Fruit fly (Drosophila melanogaster): ENCODE results near the gene Mst84Da.

The Mst84Da gene

DNA sequence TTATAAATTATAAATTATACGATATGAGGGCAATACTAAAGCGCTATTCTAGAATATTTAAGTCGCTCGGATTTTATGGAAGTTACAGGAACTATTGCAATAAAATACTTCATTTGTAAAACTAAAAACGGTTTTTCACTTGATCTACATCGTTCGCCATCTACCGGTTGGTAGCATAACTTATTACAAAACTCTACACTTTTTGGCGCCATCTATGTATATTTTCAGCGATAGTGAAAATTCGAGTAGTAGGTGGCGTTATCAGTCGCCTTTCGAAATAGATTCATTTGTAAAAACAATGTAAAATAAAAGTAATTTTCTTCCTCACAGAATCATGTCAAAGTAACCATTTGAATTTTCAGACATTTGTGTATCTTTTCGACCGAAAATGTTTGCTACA lies 19.2 kb upstream of the Mst84Da start, which contains the start of gene nxf4 (continued):
- TF ChIP-seq E2f2 (GFP tag; IDR thresholded peaks at IDR 0.05): peak; percentile 31; the same call in 1 of the 2 replicates
- no peak for TF ChIP-seq Spps (tag; optimal IDR thresholded peaks at IDR 0.05)
- no peak for TF ChIP-seq CkIIα-i1 (GFP tag; IDR thresholded peaks at IDR 0.05)
- TF ChIP-seq Trl (optimal IDR thresholded peaks at IDR 0.05): no peak
- peak; percentile 87 for TF ChIP-seq Trl (GFP tag; optimal IDR thresholded peaks at IDR 0.05)
- TF ChIP-seq vnd (GFP tag; IDR thresholded peaks at IDR 0.05; ENCODE audit: partially characterized antibody): no peak
- peak; percentile 75 for TF ChIP-seq CG10654 (GFP tag; optimal IDR thresholded peaks at IDR 0.05)
- TF ChIP-seq Xrp1 (GFP tag; IDR thresholded peaks at IDR 0.05): peak; percentile 70
- TF ChIP-seq CG30403 (GFP tag; optimal IDR thresholded peaks at IDR 0.05): peak; percentile 84
- peak; percentile 75 for TF ChIP-seq Meics (GFP tag; optimal IDR thresholded peaks at IDR 0.05)
- peak; percentile 39 for TF ChIP-seq CG18476 (GFP tag; optimal IDR thresholded peaks at IDR 0.05)
- TF ChIP-seq CG18011 (GFP tag; optimal IDR thresholded peaks at IDR 0.05): peak; percentile 24
- TF ChIP-seq sim (GFP tag; IDR thresholded peaks at IDR 0.05): no peak
- TF ChIP-seq onecut (GFP tag; IDR thresholded peaks at IDR 0.05): peak; percentile 64
- TF ChIP-seq jing (GFP tag; optimal IDR thresholded peaks at IDR 0.05): peak; percentile 64
- peak; percentile 52 for TF ChIP-seq CG10462 (GFP tag; optimal IDR thresholded peaks at IDR 0.05)
- peak; percentile 31 for TF ChIP-seq CG15514 (GFP tag; optimal IDR thresholded peaks at IDR 0.05)
- peak; percentile 85 for TF ChIP-seq CG9932 (GFP tag; IDR thresholded peaks at IDR 0.05)
- no peak for TF ChIP-seq HLH4C (GFP tag; IDR thresholded peaks at IDR 0.05; ENCODE audit: partially characterized antibody)
- TF ChIP-seq CG3065 (GFP tag; optimal IDR thresholded peaks at IDR 0.05): peak; percentile 62
- no peak for TF ChIP-seq sd (tag; optimal IDR thresholded peaks at IDR 0.05)
- TF ChIP-seq scrt (GFP tag; optimal IDR thresholded peaks at IDR 0.05): no peak
- no peak for TF ChIP-seq fru (optimal IDR thresholded peaks at IDR 0.05)
- TF ChIP-seq CTCF (GFP tag; optimal IDR thresholded peaks at IDR 0.05): peak; percentile 98
- peak; percentile 62 for TF ChIP-seq fu2 (GFP tag; optimal IDR thresholded peaks at IDR 0.05)
- peak; percentile 36 for TF ChIP-seq Vsx1 (GFP tag; optimal IDR thresholded peaks at IDR 0.05)
- TF ChIP-seq zen2 (GFP tag; IDR thresholded peaks at IDR 0.05; ENCODE audit: partially characterized antibody): no peak
- TF ChIP-seq sug (tag; optimal IDR thresholded peaks at IDR 0.05): peak; percentile 68
- TF ChIP-seq Atf6 (GFP tag; IDR thresholded peaks at IDR 0.05): 0 out of 2 replicates have a peak, but pooled peaks have one; percentile 17
- peak; percentile 45 for TF ChIP-seq B-H2 (GFP tag; optimal IDR thresholded peaks at IDR 0.05)
- TF ChIP-seq Fer3 (tag; optimal IDR thresholded peaks at IDR 0.05): peak; percentile 59
- TF ChIP-seq maf-S (GFP tag; optimal IDR thresholded peaks at IDR 0.05): peak; percentile 78
- no peak for TF ChIP-seq CG15011 (GFP tag; optimal IDR thresholded peaks at IDR 0.05)
- TF ChIP-seq Myb (GFP tag; optimal IDR thresholded peaks at IDR 0.05): peak; percentile 78
- TF ChIP-seq pho (GFP tag; optimal IDR thresholded peaks at IDR 0.05): peak; percentile 72
- peak; percentile 34 for TF ChIP-seq CG2116 (GFP tag; optimal IDR thresholded peaks at IDR 0.05)
- TF ChIP-seq kay (GFP tag; optimal IDR thresholded peaks at IDR 0.05): no peak
- TF ChIP-seq Ssrp (tag; optimal IDR thresholded peaks at IDR 0.05): no peak
- TF ChIP-seq dpn (GFP tag; optimal IDR thresholded peaks at IDR 0.05): peak; percentile 81 to 86
- no peak for TF ChIP-seq lola (GFP tag; optimal IDR thresholded peaks at IDR 0.05)
- no peak for TF ChIP-seq CG8924 (tag; optimal IDR thresholded peaks at IDR 0.05)
- peak; percentile 81 for TF ChIP-seq CG1602 (GFP tag; optimal IDR thresholded peaks at IDR 0.05)
- TF ChIP-seq H2.0 (GFP tag; IDR thresholded peaks at IDR 0.05): peak; percentile 66
- no peak for TF ChIP-seq cg (GFP tag; optimal IDR thresholded peaks at IDR 0.05)
- TF ChIP-seq CG9437 (GFP tag; optimal IDR thresholded peaks at IDR 0.05): peak; percentile 12
- TF ChIP-seq wek (GFP tag; optimal IDR thresholded peaks at IDR 0.05): no peak
- no peak for TF ChIP-seq CG4360 (GFP tag; IDR thresholded peaks at IDR 0.05)
- TF ChIP-seq sr (GFP tag; IDR thresholded peaks at IDR 0.05): no peak
- peak; percentile 77 for TF ChIP-seq CG4854 (GFP tag; optimal IDR thresholded peaks at IDR 0.05)
- TF ChIP-seq CG6813 (GFP tag; optimal IDR thresholded peaks at IDR 0.05): no peak
- TF ChIP-seq CG17359 (tag; optimal IDR thresholded peaks at IDR 0.05): peak; percentile 60
- peak; percentile 51 for TF ChIP-seq crc (GFP tag; optimal IDR thresholded peaks at IDR 0.05)
